Worm (Caenorhabditis elegans) whole organism, dauer: ENCODE data around the gene cyp-33C1.

Source experiments
- unc-62 ChIP-seq: sonication (generic microtip); optimal IDR thresholded peaks from 2 replicates; lab custom pipeline; 2017; ENCODE audit warnings: missing biosample characterization, missing genetic modification reagents, missing genetic modification characterization

The cyp-33C1 gene

DNA sequence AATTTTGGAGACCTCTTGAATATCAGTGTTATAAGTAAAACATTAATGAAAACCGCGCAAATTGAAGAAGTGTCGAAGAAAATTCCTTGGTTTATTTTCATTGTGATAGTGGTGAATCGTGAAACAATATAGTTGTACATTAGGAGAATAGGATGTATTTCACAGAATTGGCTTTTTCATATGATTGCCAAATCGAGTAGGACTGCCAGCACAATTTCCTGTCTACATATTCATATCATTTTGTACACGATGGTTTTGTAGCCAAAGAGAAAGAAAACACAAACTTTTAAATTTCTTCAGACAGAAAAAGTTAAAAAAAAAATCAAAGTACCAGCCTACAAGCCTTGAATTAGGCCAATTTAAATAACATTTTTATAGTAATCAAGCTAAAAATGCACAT is 15.6 kb upstream of the cyp-33C1 start, which contains the start of gene str-255:
TSS of gene str-255 (minus strand) at position 101 of the 400 bp plus-strand sequence.
- no peak for TF ChIP-seq unc-62 (GFP tag; lab: Kevin White, UChicago)

ce11 chrV:2166679-2167078 is 12.6 kb upstream of the cyp-33C1 start, which contains the start of gene srbc-19:
srbc-19 (minus strand) TSS chrV:2166779.
- no peak for TF ChIP-seq unc-62 (GFP tag; lab: Kevin White, UChicago)

DNA sequence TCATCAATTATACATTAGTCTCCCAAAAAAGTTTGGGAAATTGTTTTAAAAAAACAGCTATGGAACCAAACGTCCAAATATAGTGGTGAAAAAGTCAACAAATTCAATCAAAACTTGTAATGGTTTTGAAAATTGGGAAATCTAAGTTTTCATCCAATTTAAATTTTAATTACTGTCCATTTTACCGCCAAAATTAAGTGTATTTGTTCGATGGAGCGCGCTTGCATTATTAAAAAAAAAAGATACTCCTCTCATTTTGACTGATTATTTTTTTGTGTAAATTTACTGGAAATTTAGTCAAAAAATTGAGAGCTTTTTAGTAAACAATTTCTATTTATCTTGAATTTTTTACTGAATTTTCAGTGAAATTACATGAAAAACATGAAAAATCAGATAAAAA is 4.8 kb upstream of the cyp-33C1 start:
- no peak for TF ChIP-seq unc-62 (GFP tag; lab: Kevin White, UChicago)

ce11 chrV:2175242-2175641 is 4.1 kb upstream of the cyp-33C1 start, which contains the start of gene C45H4.18:
C45H4.18 (plus strand) TSS chrV:2175542.
- no peak for TF ChIP-seq unc-62 (GFP tag; lab: Kevin White, UChicago)

DNA sequence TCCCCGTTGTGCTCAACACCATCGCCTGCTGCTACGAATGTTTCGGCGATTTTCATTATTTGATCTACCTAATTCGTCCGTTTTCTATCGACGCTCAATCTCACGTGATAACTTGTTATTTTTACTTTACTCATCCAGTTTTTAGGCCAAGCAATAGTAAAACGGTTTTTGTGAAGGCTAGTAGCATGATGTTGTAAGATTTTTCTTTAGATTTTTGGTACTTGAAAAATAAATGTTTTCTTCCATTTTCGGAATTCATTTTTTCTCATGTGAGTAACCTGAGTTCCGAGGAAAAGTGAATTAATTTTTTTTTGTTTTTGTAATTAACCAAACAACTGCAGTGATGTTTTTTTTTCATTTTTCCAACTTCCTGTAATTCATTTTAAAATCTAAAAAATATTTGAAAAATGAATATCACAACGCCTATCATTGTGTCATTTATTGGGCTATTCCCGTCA is 2.0 kb upstream of the cyp-33C1 start, which contains the start of gene srbc-17:
TSS of gene srbc-17 (plus strand) at position 408 of the 458 bp plus-strand sequence.
- TF ChIP-seq unc-62 (GFP tag; lab: Kevin White, UChicago): no peak

DNA sequence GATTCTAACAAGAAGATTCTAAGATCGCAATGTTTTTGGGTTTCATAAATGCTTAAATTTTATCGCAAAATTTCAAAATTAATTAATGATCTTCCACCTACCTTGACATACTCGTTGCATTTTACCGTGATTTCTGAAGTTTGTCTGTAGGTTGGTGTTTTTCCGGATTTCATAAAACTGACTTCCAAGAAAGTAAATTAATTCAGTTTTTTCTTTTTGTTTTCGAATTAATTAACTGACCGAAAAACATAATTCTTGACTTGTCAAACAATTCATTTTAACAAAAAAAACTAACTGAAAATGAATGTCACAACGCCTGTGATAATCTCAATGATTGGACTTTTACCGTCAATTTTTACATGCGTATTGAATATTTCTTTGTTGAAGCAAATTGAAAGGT is 2.4 kb downstream of the cyp-33C1 start, which contains the start of gene srbc-16:
TSS of gene srbc-16 (plus strand) at position 301 of the 400 bp plus-strand sequence.
- TF ChIP-seq unc-62 (GFP tag; lab: Kevin White, UChicago): no peak

DNA sequence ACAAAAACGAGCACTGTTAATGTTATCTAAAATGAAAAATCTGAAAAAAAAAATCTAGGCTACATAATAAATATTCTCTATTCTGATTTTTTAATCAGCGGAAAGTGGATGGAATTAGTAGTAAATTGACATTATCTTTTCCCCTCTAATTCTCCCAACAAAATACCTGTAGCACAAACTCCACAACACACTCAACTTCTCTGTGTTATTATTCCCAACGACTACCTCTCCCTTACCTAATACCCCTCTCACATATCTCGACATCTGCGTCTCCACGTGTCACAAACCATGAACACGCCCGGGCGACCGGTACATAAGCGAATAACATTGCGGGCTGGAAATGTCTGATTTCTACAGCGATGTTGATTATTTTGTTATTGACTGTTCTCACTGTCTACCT is 3.8 kb downstream of the cyp-33C1 start, which contains the start of gene cyp-33C2:
TSS of gene cyp-33C2 (plus strand) at position 327 of the 400 bp plus-strand sequence.
- no peak for TF ChIP-seq unc-62 (GFP tag; lab: Kevin White, UChicago)

ce11 chrV:2185486-2185885 is 6.2 kb downstream of the cyp-33C1 start:
- TF ChIP-seq unc-62 (GFP tag; lab: Kevin White, UChicago): no peak

ce11 chrV:2187864-2188345 is 8.6 kb downstream of the cyp-33C1 start, which contains the start of gene Y5H2B.3:
Y5H2B.3 (plus strand) TSS chrV:2188295.
- TF ChIP-seq unc-62 (GFP tag; lab: Kevin White, UChicago): no peak

DNA sequence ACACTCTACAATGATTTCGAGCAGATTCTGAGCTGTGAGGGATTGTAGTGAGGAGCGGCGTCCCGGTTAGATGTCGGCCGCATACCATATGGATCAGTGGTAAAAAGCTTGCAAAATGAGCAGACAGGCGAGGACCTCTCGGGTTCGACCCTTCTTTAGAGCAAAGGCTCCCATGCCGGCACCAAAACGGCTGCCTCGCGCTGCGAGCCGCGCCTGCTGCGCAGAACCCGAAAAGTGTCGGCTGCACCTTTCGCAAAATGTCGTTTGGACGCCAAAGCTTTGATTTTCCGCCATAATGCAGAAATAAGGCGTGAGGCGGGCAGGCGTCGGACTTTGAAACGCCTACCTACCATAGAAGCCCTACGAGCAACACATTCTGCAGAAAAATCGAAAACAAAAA is 11.1 kb downstream of the cyp-33C1 start:
- TF ChIP-seq unc-62 (GFP tag; lab: Kevin White, UChicago): no peak

DNA sequence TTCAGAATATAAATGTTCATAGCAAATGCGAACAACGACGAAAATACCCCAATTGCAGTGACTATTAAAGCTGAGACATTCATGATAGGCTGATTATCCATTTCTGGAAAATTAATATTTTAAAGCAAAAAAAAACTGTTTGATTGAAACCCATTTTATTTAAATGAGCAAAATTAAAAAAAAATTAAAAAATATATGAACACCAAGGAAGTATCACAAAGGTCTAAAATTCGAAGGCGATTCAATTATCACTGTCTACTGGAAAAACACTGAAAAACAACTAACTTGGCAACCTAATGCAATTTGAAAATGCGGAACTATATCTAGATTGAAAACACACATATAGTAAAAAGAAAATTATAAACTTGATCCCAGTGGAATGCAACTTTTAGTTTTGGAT is 11.8 kb downstream of the cyp-33C1 start, which contains the start of gene srbc-42:
TSS of gene srbc-42 (minus strand) at position 101 of the 400 bp plus-strand sequence.
- TF ChIP-seq unc-62 (GFP tag; lab: Kevin White, UChicago): no peak

DNA sequence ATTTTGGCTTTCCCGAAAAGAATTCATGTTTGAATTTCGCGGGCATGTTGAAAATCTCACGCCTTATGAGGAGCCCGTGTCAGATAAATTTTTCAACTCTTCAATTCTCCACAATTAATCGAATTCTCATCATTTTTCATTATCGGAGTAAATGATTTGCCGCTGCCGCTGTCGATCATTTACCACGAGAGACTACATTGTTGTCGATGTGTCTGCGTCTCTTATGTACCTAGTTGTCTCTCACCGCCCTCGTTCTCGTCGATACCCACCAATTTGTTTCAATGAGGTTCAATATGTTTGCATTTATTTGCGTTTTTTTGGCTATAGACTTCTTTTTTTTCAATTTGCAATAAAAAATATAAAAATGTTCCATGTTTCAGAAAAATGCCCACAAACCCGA is 12.8 kb downstream of the cyp-33C1 start, which contains the start of gene nhr-13:
TSS of gene nhr-13 (plus strand) at position 369 of the 400 bp plus-strand sequence.
- no peak for TF ChIP-seq unc-62 (GFP tag; lab: Kevin White, UChicago)

ce11 chrV:2199594-2199993 is 20.3 kb downstream of the cyp-33C1 start:
- no peak for TF ChIP-seq unc-62 (GFP tag; lab: Kevin White, UChicago)

DNA sequence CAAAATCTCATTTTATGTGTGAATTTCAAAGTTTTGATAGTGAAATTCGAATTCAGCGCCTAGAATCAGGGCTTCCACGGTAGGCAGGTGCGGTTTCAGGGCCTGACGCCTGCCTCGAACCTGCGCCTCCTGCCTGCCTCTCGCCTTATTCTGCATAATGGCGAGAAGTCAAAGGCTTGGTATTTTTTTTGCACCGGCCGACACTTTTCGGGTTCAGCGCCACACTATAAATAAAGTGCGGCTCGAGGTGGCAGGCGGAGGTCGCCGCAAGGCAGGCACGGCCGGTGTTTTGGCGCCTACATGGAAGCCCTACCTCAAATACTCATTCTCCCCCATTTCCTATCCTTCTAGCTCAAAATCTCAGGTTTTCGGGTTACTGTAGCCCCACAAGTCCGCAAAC is 21.1 kb downstream of the cyp-33C1 start:
- no peak for TF ChIP-seq unc-62 (GFP tag; lab: Kevin White, UChicago)

- TF ChIP-seq unc-62 (GFP tag; lab: Kevin White, UChicago): no peak
Measured at ce11 chrV:2201240-2201639, 21.9 kb downstream of the cyp-33C1 start, which contains the start of gene cyp-32B1. cyp-32B1 (minus strand) TSS chrV:2201415.

- TF ChIP-seq unc-62 (GFP tag; lab: Kevin White, UChicago): no peak
Measured at ce11 chrV:2204080-2204479, 24.8 kb downstream of the cyp-33C1 start, which contains the start of gene cyp-33C12. cyp-33C12 (minus strand) TSS chrV:2204400.

DNA sequence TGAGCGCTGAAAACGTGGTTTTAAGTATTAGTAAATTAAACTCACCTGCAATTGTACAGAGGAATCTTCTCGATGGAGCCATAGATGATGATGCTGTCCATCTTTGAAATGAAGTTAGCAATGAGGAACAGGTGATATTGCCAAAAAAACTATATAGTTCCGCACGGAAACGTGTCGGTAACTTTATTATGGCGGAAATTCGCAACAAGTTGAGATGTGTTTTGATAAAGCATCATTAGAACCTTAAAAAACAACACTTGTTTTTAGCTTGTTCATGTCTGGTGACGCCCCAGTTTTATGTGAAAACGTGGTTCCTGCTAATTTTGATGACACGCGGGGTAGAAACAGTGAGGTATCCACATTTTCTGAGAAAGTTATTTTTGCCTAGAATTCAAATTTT is 26.9 kb downstream of the cyp-33C1 start, which contains the start of gene srt-40:
TSS of gene srt-40 (minus strand) at position 101 of the 400 bp plus-strand sequence.
- TF ChIP-seq unc-62 (GFP tag; lab: Kevin White, UChicago): no peak
